Worm (Caenorhabditis elegans) whole organism, L1 larva: ENCODE measurements around the gene erg-28.

Experiments
- C16A3.4 ChIP-seq: fragments of 150-350 bp; optimal IDR thresholded peaks from 2 replicates; lab custom pipeline; 2014; ENCODE audit warnings: missing biosample characterization, missing genetic modification characterization
- F16B12.6 ChIP-seq: fragments of 150-350 bp; optimal IDR thresholded peaks from 2 replicates; lab custom pipeline; 2014; ENCODE audit warnings: missing biosample characterization, missing genetic modification characterization
- ama-1 ChIP-seq: fragments of 150-350 bp; optimal IDR thresholded peaks from 2 replicates; lab custom pipeline; 2014
- blmp-1 ChIP-seq: fragments of 150-350 bp; optimal IDR thresholded peaks from 2 replicates; lab custom pipeline; 2014; ENCODE audit warnings: missing biosample characterization, missing genetic modification characterization
- ceh-8 ChIP-seq: fragments of 200-800 bp; sonication (Bioruptor generic); optimal IDR thresholded peaks from 2 replicates; lab custom pipeline; 2018; ENCODE audit warnings: mild to moderate bottlenecking, missing genetic modification characterization, moderate library complexity, missing compliant biosample characterization
- ceh-82 ChIP-seq, 3 experiments: fragments of 150-350 bp in 1 of 3; sonication (generic microtip) in 2 of 3; optimal IDR thresholded peaks; 2 replicates each; lab custom pipeline; 2014 to 2017; ENCODE audit warnings: missing biosample characterization in 3 of 3, missing genetic modification characterization in 3 of 3
- dpl-1 ChIP-seq, 3 experiments: fragments of 150-350 bp in 2 of 3; sonication (generic microtip) in 1 of 3; optimal IDR thresholded peaks; 2 replicates each; lab custom pipeline; 2014 to 2017; ENCODE audit warnings: missing biosample characterization in 3 of 3, missing genetic modification characterization in 3 of 3, missing genetic modification reagents in 3 of 3
- dsc-1 ChIP-seq: sonication (generic microtip); optimal IDR thresholded peaks from 2 replicates; lab custom pipeline; 2016; ENCODE audit warnings: mild to moderate bottlenecking, missing genetic modification characterization, missing compliant biosample characterization
- efl-1 ChIP-seq, 4 experiments: fragments of 150-350 bp; optimal IDR thresholded peaks in 3 of 4; peaks in 1 of 4; 1 replicate in 1 of 4; 2 replicates in 3 of 4; lab custom pipeline; 2014; ENCODE audit warnings: missing biosample characterization in 2 of 4, missing genetic modification characterization in 2 of 4, missing genetic modification reagents in 2 of 4
- elt-2 ChIP-seq: sonication (generic microtip); optimal IDR thresholded peaks from 2 replicates; lab custom pipeline; 2016; ENCODE audit warnings: missing genetic modification characterization, mild to moderate bottlenecking, inconsistent platforms, missing compliant biosample characterization, missing genetic modification reagents
- elt-3 ChIP-seq, 6 experiments: fragments of 150-350 bp in 1 of 6; sonication (generic microtip); optimal IDR thresholded peaks; 2 replicates each; lab custom pipeline; 2017 to 2018; ENCODE audit warnings: missing biosample characterization in 6 of 6, missing genetic modification characterization in 6 of 6, inconsistent platforms in 1 of 6
- fos-1 ChIP-seq: fragments of 150-350 bp; optimal IDR thresholded peaks from 2 replicates; lab custom pipeline; 2014; ENCODE audit warnings: missing biosample characterization, missing genetic modification characterization
- irx-1 ChIP-seq: sonication (generic microtip); optimal IDR thresholded peaks from 2 replicates; lab custom pipeline; 2016; ENCODE audit warnings: missing genetic modification characterization, missing compliant biosample characterization
- isw-1 ChIP-seq: fragments of 200-800 bp; sonication (Bioruptor generic); IDR thresholded peaks from 2 replicates; pipeline ENCODE4 v1.3.6; 2022; ENCODE audit warnings: missing genetic modification characterization, missing compliant biosample characterization
- lin-13 ChIP-seq: fragments of 150-350 bp; optimal IDR thresholded peaks from 2 replicates; lab custom pipeline; 2014; ENCODE audit warnings: missing biosample characterization, missing genetic modification reagents, missing genetic modification characterization
- lin-14 ChIP-seq: fragments of 200-800 bp; sonication (Bioruptor generic); optimal IDR thresholded peaks from 2 replicates; lab custom pipeline; 2018; ENCODE audit warnings: mild to moderate bottlenecking, missing genetic modification characterization, moderate library complexity, missing compliant biosample characterization
- lin-15B ChIP-seq: fragments of 150-350 bp; sonication (generic microtip); optimal IDR thresholded peaks from 3 replicates; lab custom pipeline; 2014; ENCODE audit warnings: missing biosample characterization, missing genetic modification characterization
- lin-35 ChIP-seq, 2 experiments: fragments of 150-350 bp; optimal IDR thresholded peaks; 2 replicates each; lab custom pipeline; 2014; ENCODE audit warnings: missing biosample characterization in 2 of 2, missing genetic modification characterization in 2 of 2, missing genetic modification reagents in 2 of 2
- lir-3 ChIP-seq: sonication (generic microtip); optimal IDR thresholded peaks from 2 replicates; lab custom pipeline; 2016; ENCODE audit warnings: mild to moderate bottlenecking, missing genetic modification characterization, moderate library complexity, missing compliant biosample characterization; ENCODE audit not compliant: poor library complexity
- lsy-2 ChIP-seq, 2 experiments: fragments of 150-350 bp; optimal IDR thresholded peaks; 2 replicates each; lab custom pipeline; 2014; ENCODE audit warnings: missing biosample characterization in 2 of 2, missing genetic modification characterization in 2 of 2
- mdl-1 ChIP-seq, 2 experiments: fragments of 150-350 bp; optimal IDR thresholded peaks; 2 replicates each; lab custom pipeline; 2014 to 2017; ENCODE audit warnings: missing biosample characterization in 2 of 2, missing genetic modification characterization in 2 of 2, inconsistent platforms in 1 of 2
- mef-2 ChIP-seq: fragments of 150-350 bp; optimal IDR thresholded peaks from 2 replicates; lab custom pipeline; 2014; ENCODE audit warnings: missing biosample characterization, missing genetic modification characterization
- nhr-11 ChIP-seq: fragments of 150-350 bp; optimal IDR thresholded peaks from 2 replicates; lab custom pipeline; 2014; ENCODE audit warnings: missing biosample characterization, missing genetic modification characterization
- nhr-12 ChIP-seq: sonication (generic microtip); optimal IDR thresholded peaks from 2 replicates; lab custom pipeline; 2017; ENCODE audit warnings: missing biosample characterization, missing genetic modification characterization
- nhr-20 ChIP-seq: sonication (generic microtip); optimal IDR thresholded peaks from 2 replicates; lab custom pipeline; 2016; ENCODE audit warnings: mild to moderate bottlenecking, missing genetic modification characterization, missing compliant biosample characterization
- nhr-47 ChIP-seq: sonication (generic microtip); optimal IDR thresholded peaks from 2 replicates; lab custom pipeline; 2016; ENCODE audit warnings: mild to moderate bottlenecking, missing genetic modification characterization, moderate library complexity, missing compliant biosample characterization
- nhr-71 ChIP-seq: sonication (generic microtip); optimal IDR thresholded peaks from 2 replicates; lab custom pipeline; 2016; ENCODE audit warnings: mild to moderate bottlenecking, missing genetic modification characterization, moderate library complexity, missing compliant biosample characterization
- nhr-90 ChIP-seq: sonication (generic microtip); optimal IDR thresholded peaks from 2 replicates; lab custom pipeline; 2016; ENCODE audit warnings: mild to moderate bottlenecking, missing genetic modification characterization, missing compliant biosample characterization; ENCODE audit not compliant: poor library complexity
- pag-3 ChIP-seq: sonication (generic microtip); optimal IDR thresholded peaks from 2 replicates; lab custom pipeline; 2017; ENCODE audit warnings: missing genetic modification characterization, mild to moderate bottlenecking, missing compliant biosample characterization, antibody characterized with exemption, borderline replicate concordance; ENCODE audit not compliant: insufficient read depth
- pax-3 ChIP-seq: fragments of 200-800 bp; sonication (Bioruptor generic); optimal IDR thresholded peaks from 2 replicates; lab custom pipeline; 2018; ENCODE audit warnings: mild to moderate bottlenecking, missing genetic modification characterization, moderate library complexity, missing compliant biosample characterization
- pqm-1 ChIP-seq: sonication (generic microtip); optimal IDR thresholded peaks from 3 replicates; lab custom pipeline; 2017; ENCODE audit warnings: missing biosample characterization, missing genetic modification characterization
- rnt-1 ChIP-seq: sonication (generic microtip); optimal IDR thresholded peaks from 2 replicates; lab custom pipeline; 2016; ENCODE audit warnings: mild to moderate bottlenecking, missing genetic modification characterization, moderate library complexity, missing compliant biosample characterization
- snpc-4 ChIP-seq: fragments of 150-350 bp; optimal IDR thresholded peaks from 2 replicates; lab custom pipeline; 2014; ENCODE audit warnings: missing biosample characterization, missing genetic modification characterization
- swsn-7 ChIP-seq: sonication (generic microtip); optimal IDR thresholded peaks from 2 replicates; lab custom pipeline; 2016; ENCODE audit warnings: missing genetic modification characterization, missing compliant biosample characterization
- tlp-1 ChIP-seq: fragments of 150-350 bp; optimal IDR thresholded peaks from 2 replicates; lab custom pipeline; 2014; ENCODE audit warnings: missing biosample characterization, missing genetic modification characterization
- unc-130 ChIP-seq: fragments of 150-350 bp; optimal IDR thresholded peaks from 2 replicates; lab custom pipeline; 2017; ENCODE audit warnings: missing biosample characterization, missing genetic modification characterization, inconsistent platforms
- xbp-1 ChIP-seq: sonication (generic microtip); optimal IDR thresholded peaks from 2 replicates; lab custom pipeline; 2016; ENCODE audit warnings: missing genetic modification characterization, missing compliant biosample characterization
- zag-1 ChIP-seq: fragments of 150-350 bp; optimal IDR thresholded peaks from 2 replicates; lab custom pipeline; 2014; ENCODE audit warnings: missing biosample characterization, missing genetic modification characterization
- ztf-4 ChIP-seq: fragments of 150-350 bp; optimal IDR thresholded peaks from 2 replicates; lab custom pipeline; 2014; ENCODE audit warnings: missing biosample characterization, missing genetic modification characterization

Gene erg-28

ce11 chrV:12637764-12638502 is 30.7 kb downstream of the erg-28 start:
- TF ChIP-seq zag-1 (tag; lab: Kevin White, UChicago) (no peak), efl-1 (optimal IDR thresholded peaks at IDR 0.05; lab: Kevin White, UChicago) (no peak), efl-1 (GFP tag; optimal IDR thresholded peaks at IDR 0.05 in 1 of 2; lab: Kevin White, UChicago) (peak in 1 of 2 experiments; percentile 31), elt-2 (peak; percentile 86), nhr-90 (tag; lab: Kevin White, UChicago) (peak; percentile 30), blmp-1 (tag; lab: Kevin White, UChicago) (peak; percentile 14), ama-1 (lab: Kevin White, UChicago) (peak; percentile 12), rnt-1 (tag; lab: Kevin White, UChicago) (peak; percentile 19), elt-3 (tag; optimal IDR thresholded peaks at IDR 0.05; lab: Kevin White, UChicago) (peak in 1 of 6 experiments; percentile 3), lin-13 (GFP tag; lab: Kevin White, UChicago) (peak; percentile 3), lin-35 (GFP tag; optimal IDR thresholded peaks at IDR 0.05; lab: Kevin White, UChicago) (peak in 1 of 2 experiments; percentile 10), pqm-1 (tag; lab: Kevin White, UChicago) (peak; percentile 46), lin-14 (GFP tag; lab: Kevin White, UChicago) (peak; percentile 3), nhr-11 (no peak), xbp-1 (tag; lab: Kevin White, UChicago) (no peak)

DNA sequence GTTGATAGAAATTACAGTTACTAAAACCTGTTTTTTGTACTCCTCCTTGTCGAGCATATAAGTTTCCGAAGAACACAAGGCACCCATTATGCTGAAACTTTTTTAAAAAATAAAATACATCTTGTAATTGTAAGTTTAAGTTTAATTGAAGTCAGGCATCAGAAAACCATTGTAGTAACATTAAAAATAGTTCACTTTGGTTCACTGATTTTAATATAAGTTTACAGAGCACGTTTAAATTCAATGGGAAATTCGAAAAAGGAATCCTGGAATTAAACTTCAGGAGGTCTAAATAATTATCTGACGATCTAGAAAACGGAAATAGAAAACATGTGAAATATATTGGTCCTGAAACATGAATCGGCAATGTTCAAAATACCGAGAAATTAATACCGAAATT is 33.2 kb downstream of the erg-28 start, which contains the start of gene gpa-8:
gpa-8 (minus strand) TSS at position 101 of the 400 bp plus-strand sequence.
- TF ChIP-seq ceh-8 (GFP tag; lab: Kevin White, UChicago): no peak
- TF ChIP-seq lsy-2 (tag; optimal IDR thresholded peaks at IDR 0.05; lab: Kevin White, UChicago): no peak
- TF ChIP-seq mef-2 (tag; lab: Kevin White, UChicago): no peak

- TF ChIP-seq nhr-12 (tag; lab: Kevin White, UChicago) (no peak), pax-3 (peak; percentile 29)
These were observed 37.3 kb downstream of the erg-28 start, which contains the start of gene F56H9.8 for ce11 chrV:12644500-12644899. Gene F56H9.8, plus strand, starts transcription at chrV:12644800.

DNA sequence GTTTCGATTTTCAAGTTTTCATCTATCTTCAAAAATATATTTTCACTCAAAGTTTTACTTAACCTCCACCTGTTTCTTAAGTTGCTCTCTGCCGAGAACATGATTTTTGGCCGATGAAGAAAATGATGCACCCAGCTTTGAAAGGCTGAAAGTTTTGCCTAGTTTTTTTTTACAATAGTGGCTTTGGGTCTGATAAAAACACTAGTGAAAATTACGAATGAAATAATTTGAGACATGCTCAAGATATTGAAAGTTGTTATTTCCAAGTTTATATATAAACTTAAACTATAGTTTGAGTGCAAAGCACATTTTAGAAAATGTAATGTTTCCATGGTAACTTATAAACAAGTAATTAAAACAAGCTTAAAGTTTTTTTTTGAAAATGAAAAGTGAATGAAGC is 42.0 kb downstream of the erg-28 start, which contains the start of gene gpa-9:
gpa-9 (minus strand) TSS at position 101 of the 400 bp plus-strand sequence.
- no peak for TF ChIP-seq nhr-12 (tag; lab: Kevin White, UChicago)
- no peak for TF ChIP-seq dpl-1 (GFP tag; optimal IDR thresholded peaks at IDR 0.05; lab: Kevin White, UChicago)
- TF ChIP-seq efl-1 (optimal IDR thresholded peaks at IDR 0.05; lab: Kevin White, UChicago): no peak
- peak in 1 of 2 experiments; percentile 32 for TF ChIP-seq efl-1 (GFP tag; optimal IDR thresholded peaks at IDR 0.05 in 1 of 2; lab: Kevin White, UChicago)
- TF ChIP-seq ztf-4 (tag; lab: Kevin White, UChicago): no peak

DNA sequence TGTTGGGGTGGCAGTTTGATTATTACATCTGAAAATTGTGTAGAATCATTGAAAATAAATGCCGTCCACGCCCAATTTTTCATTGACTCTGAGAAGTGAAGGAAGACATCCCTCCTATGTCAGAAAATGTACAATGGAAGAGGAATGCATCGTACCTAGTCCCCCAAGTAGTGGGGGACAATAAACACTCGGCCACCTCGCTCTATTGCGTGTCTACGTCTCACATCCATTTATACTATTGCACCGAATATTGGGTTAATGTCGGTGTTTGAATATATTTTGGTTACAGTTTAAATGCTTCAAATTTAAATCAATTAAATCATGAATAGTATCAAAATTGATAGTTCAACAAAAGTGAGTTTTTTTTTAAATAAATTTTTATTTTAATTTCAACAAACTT is 42.4 kb downstream of the erg-28 start, which contains the start of gene lin-25:
lin-25 (plus strand) TSS at position 290 of the 400 bp plus-strand sequence.
- TF ChIP-seq blmp-1 (tag; lab: Kevin White, UChicago) (peak; percentile 24), elt-2 (no peak), dpl-1 (GFP tag; optimal IDR thresholded peaks at IDR 0.05; lab: Kevin White, UChicago) (peak in 1 of 3 experiments; percentile 50), nhr-47 (tag; lab: Kevin White, UChicago) (no peak), mdl-1 (tag; optimal IDR thresholded peaks at IDR 0.05; lab: Kevin White, UChicago) (no peak), nhr-20 (tag; lab: Kevin White, UChicago) (no peak), pag-3 (no peak), dsc-1 (tag; lab: Kevin White, UChicago) (no peak), efl-1 (optimal IDR thresholded peaks at IDR 0.05; lab: Kevin White, UChicago) (peak; percentile 32 to 41), efl-1 (GFP tag; optimal IDR thresholded peaks at IDR 0.05 in 1 of 2; lab: Kevin White, UChicago) (peak in 1 of 2 experiments; percentile 21), lsy-2 (tag; optimal IDR thresholded peaks at IDR 0.05; lab: Kevin White, UChicago) (peak in 1 of 2 experiments; percentile 51), nhr-71 (tag; lab: Kevin White, UChicago) (peak; percentile 9), rnt-1 (tag; lab: Kevin White, UChicago) (peak; percentile 49), isw-1 (GFP tag; lab: Robert Waterston, UW) (no peak), snpc-4 (tag; lab: Kevin White, UChicago) (no peak), F16B12.6 (tag; lab: Kevin White, UChicago) (no peak), swsn-7 (tag; lab: Kevin White, UChicago) (no peak), lin-14 (GFP tag; lab: Kevin White, UChicago) (peak; percentile 71), fos-1 (tag; lab: Kevin White, UChicago) (no peak), lir-3 (tag; lab: Kevin White, UChicago) (peak; percentile 33), unc-130 (tag; lab: Kevin White, UChicago) (no peak), nhr-12 (tag; lab: Kevin White, UChicago) (no peak), irx-1 (tag; lab: Kevin White, UChicago) (no peak), lin-15B (tag; lab: Kevin White, UChicago) (peak; percentile 17), ztf-4 (tag; lab: Kevin White, UChicago) (no peak), tlp-1 (tag; lab: Kevin White, UChicago) (no peak), C16A3.4 (tag; lab: Kevin White, UChicago) (peak; percentile 15), lin-35 (GFP tag; optimal IDR thresholded peaks at IDR 0.05; lab: Kevin White, UChicago) (peak; percentile 29), ceh-82 (tag; optimal IDR thresholded peaks at IDR 0.05; lab: Kevin White, UChicago) (peak in 1 of 3 experiments; percentile 32)
